Worm (Caenorhabditis elegans): Measurements from ENCODE around the gene C18H9.5.

ce11 chrII:6736066-6736465 lies 40.7 kb upstream of the C18H9.5 start, which contains the start of gene mrps-18.C:
- TF ChIP-seq him-1 (tag; optimal IDR thresholded peaks at IDR 0.05) (no peak), W03F9.2 (tag; optimal IDR thresholded peaks at IDR 0.05) (no peak)
